Fruit fly (Drosophila melanogaster) whole organism, embryonic: ENCODE measurements around the gene Arv1.

ENCODE experiments used
- C15 ChIP-seq: fragments of 200-800 bp; sonication (Bioruptor generic); IDR thresholded peaks from 3 replicates; pipeline ENCODE4 v1.3.6; 2022; ENCODE audit warnings: missing biosample characterization, missing genetic modification characterization
- CG10543 ChIP-seq: fragments of 200-800 bp; sonication (Bioruptor generic); optimal IDR thresholded peaks from 3 replicates; lab custom pipeline; 2017; ENCODE audit warnings: missing biosample characterization, mild to moderate bottlenecking, missing genetic modification characterization, moderate library complexity
- CG10654 ChIP-seq: fragments of 200-800 bp; sonication (Bioruptor generic); optimal IDR thresholded peaks from 2 replicates; lab custom pipeline; 2016; ENCODE audit warnings: missing biosample characterization, missing genetic modification characterization
- CG15011 ChIP-seq: fragments of 200-800 bp; sonication (Bioruptor generic); optimal IDR thresholded peaks from 3 replicates; lab custom pipeline; 2018; ENCODE audit warnings: missing biosample characterization, mild to moderate bottlenecking, missing genetic modification characterization
- CG15479 ChIP-seq: fragments of 200-800 bp; sonication (Bioruptor generic); optimal IDR thresholded peaks from 3 replicates; lab custom pipeline; 2019; ENCODE audit warnings: missing biosample characterization, mild to moderate bottlenecking, missing genetic modification characterization, moderate library complexity
- CG15696 ChIP-seq: fragments of 200-800 bp; sonication (Bioruptor generic); optimal IDR thresholded peaks from 2 replicates; lab custom pipeline; 2019; ENCODE audit warnings: missing biosample characterization, mild to moderate bottlenecking, missing genetic modification characterization, moderate library complexity
- CG16779 ChIP-seq: fragments of 200-800 bp; sonication (Bioruptor generic); IDR thresholded peaks from 2 replicates; pipeline ENCODE4 v1.3.6; 2022; ENCODE audit warnings: missing biosample characterization, missing genetic modification characterization
- CG17912 ChIP-seq: fragments of 200-800 bp; sonication (Bioruptor generic); optimal IDR thresholded peaks from 2 replicates; lab custom pipeline; 2018; ENCODE audit warnings: missing biosample characterization, mild to moderate bottlenecking, missing genetic modification characterization
- CG30403 ChIP-seq: fragments of 200-800 bp; sonication (Bioruptor generic); optimal IDR thresholded peaks from 3 replicates; lab custom pipeline; 2016; ENCODE audit warnings: missing biosample characterization, missing genetic modification characterization
- CG3726 ChIP-seq: fragments of 200-800 bp; sonication (Bioruptor generic); IDR thresholded peaks from 3 replicates; pipeline ENCODE4, ENCODE4 v1.3.6; 2022; ENCODE audit warnings: missing biosample characterization, missing genetic modification characterization
- CG4424 ChIP-seq: fragments of 200-800 bp; sonication (Bioruptor generic); optimal IDR thresholded peaks from 3 replicates; lab custom pipeline; 2016; ENCODE audit warnings: missing biosample characterization, missing genetic modification characterization
- CG5245 ChIP-seq: fragments of 200-800 bp; sonication (Bioruptor generic); optimal IDR thresholded peaks from 3 replicates; lab custom pipeline; 2016; ENCODE audit warnings: missing biosample characterization, missing genetic modification characterization
- CG5953 ChIP-seq: fragments of 200-800 bp; sonication (Bioruptor generic); IDR thresholded peaks from 2 replicates; pipeline ENCODE4 v1.3.6; 2022; ENCODE audit warnings: missing biosample characterization, missing genetic modification characterization
- CG6683 ChIP-seq: fragments of 200-800 bp; sonication (Bioruptor generic); optimal IDR thresholded peaks from 2 replicates; lab custom pipeline; 2017; ENCODE audit warnings: missing biosample characterization, mild to moderate bottlenecking, missing genetic modification characterization, missing genetic modification reagents
- CG7372 ChIP-seq: fragments of 200-800 bp; sonication (Bioruptor generic); IDR thresholded peaks from 2 replicates; pipeline ENCODE4 v1.3.6; 2022; ENCODE audit warnings: missing biosample characterization, missing genetic modification characterization
- CG8388 ChIP-seq: fragments of 200-800 bp; sonication (Bioruptor generic); optimal IDR thresholded peaks from 2 replicates; lab custom pipeline; 2019; ENCODE audit warnings: missing biosample characterization, mild to moderate bottlenecking, missing genetic modification characterization, moderate library complexity
- Dip3 ChIP-seq: fragments of 200-800 bp; sonication (Bioruptor generic); optimal IDR thresholded peaks from 3 replicates; lab custom pipeline; 2016; ENCODE audit warnings: missing biosample characterization, missing genetic modification characterization
- Dll ChIP-seq: fragments of 200-800 bp; sonication (Bioruptor generic); IDR thresholded peaks from 4 replicates; pipeline ENCODE4 v1.3.6; 2022; ENCODE audit warnings: missing biosample characterization, missing genetic modification characterization; ENCODE audit not compliant: partially characterized antibody
- E2f2 ChIP-seq: fragments of 200-800 bp; sonication (Bioruptor generic); IDR thresholded peaks from 2 replicates; pipeline ENCODE4 v1.3.6; 2022; ENCODE audit warnings: missing biosample characterization, missing genetic modification characterization
- Elba2 ChIP-seq: fragments of 200-800 bp; sonication (Bioruptor generic); optimal IDR thresholded peaks from 3 replicates; lab custom pipeline; 2016; ENCODE audit warnings: missing biosample characterization, missing genetic modification characterization
- H2.0 ChIP-seq: fragments of 200-800 bp; sonication (Bioruptor generic); IDR thresholded peaks from 2 replicates; pipeline ENCODE4 v1.3.6; 2022; ENCODE audit warnings: missing biosample characterization, missing genetic modification characterization
- HLH3B ChIP-seq: fragments of 200-800 bp; sonication (Bioruptor generic); IDR thresholded peaks from 2 replicates; pipeline ENCODE4 v1.3.6; 2022; ENCODE audit warnings: missing biosample characterization, missing genetic modification characterization
- NFAT ChIP-seq: fragments of 200-800 bp; sonication (Bioruptor generic); IDR thresholded peaks from 2 replicates; pipeline ENCODE4 v1.3.6; 2022; ENCODE audit warnings: missing biosample characterization, missing genetic modification characterization
- Sox100B ChIP-seq: fragments of 200-800 bp; sonication (Bioruptor generic); optimal IDR thresholded peaks from 3 replicates; lab custom pipeline; 2018; ENCODE audit warnings: missing biosample characterization, mild to moderate bottlenecking, missing genetic modification characterization
- Sox102F ChIP-seq: fragments of 200-800 bp; sonication (Bioruptor generic); optimal IDR thresholded peaks from 2 replicates; lab custom pipeline; 2018; ENCODE audit warnings: missing biosample characterization, mild to moderate bottlenecking, missing genetic modification characterization, moderate library complexity
- Vsx1 ChIP-seq: fragments of 200-800 bp; sonication (Bioruptor generic); optimal IDR thresholded peaks from 2 replicates; lab custom pipeline; 2017; ENCODE audit warnings: missing biosample characterization, mild to moderate bottlenecking, missing genetic modification characterization, missing genetic modification reagents
- caup ChIP-seq: fragments of 200-800 bp; sonication (Bioruptor generic); optimal IDR thresholded peaks from 3 replicates; lab custom pipeline; 2017; ENCODE audit warnings: missing biosample characterization, mild to moderate bottlenecking, missing genetic modification characterization, moderate library complexity; ENCODE audit not compliant: severe bottlenecking
- esg ChIP-seq: fragments of 200-800 bp; sonication (Bioruptor generic); conservative IDR thresholded peaks from 2 replicates; pipeline ENCODE4 v1.3.6; 2022; ENCODE audit warnings: missing biosample characterization, missing genetic modification characterization
- eve ChIP-seq, 2 experiments: fragments of >200 bp; optimal IDR thresholded peaks; 2 replicates each; lab custom pipeline; 2017; ENCODE audit warnings: missing biosample characterization in 2 of 2, missing genetic modification characterization in 2 of 2
- exex ChIP-seq: fragments of 200-800 bp; sonication (Bioruptor generic); optimal IDR thresholded peaks from 4 replicates; lab custom pipeline; 2018; ENCODE audit warnings: missing biosample characterization, mild to moderate bottlenecking, missing genetic modification characterization, moderate library complexity
- her ChIP-seq: fragments of 200-800 bp; sonication (Bioruptor generic); optimal IDR thresholded peaks from 2 replicates; lab custom pipeline; 2016; ENCODE audit warnings: missing biosample characterization, missing genetic modification characterization
- klu ChIP-seq: fragments of 200-800 bp; sonication (Bioruptor generic); IDR thresholded peaks from 2 replicates; pipeline ENCODE4 v1.3.6; 2022; ENCODE audit warnings: missing biosample characterization, missing genetic modification characterization
- lbe ChIP-seq: fragments of 200-800 bp; sonication (Bioruptor generic); optimal IDR thresholded peaks from 2 replicates; lab custom pipeline; 2016; ENCODE audit warnings: missing biosample characterization, mild to moderate bottlenecking, missing genetic modification characterization
- lmd ChIP-seq: fragments of 200-800 bp; sonication (Bioruptor generic); IDR thresholded peaks from 2 replicates; pipeline ENCODE4 v1.3.6; 2022; ENCODE audit warnings: missing biosample characterization, missing genetic modification characterization
- lola ChIP-seq, 3 experiments: fragments of >200 bp in 2 of 3; fragments of 200-800 bp in 1 of 3; sonication (Bioruptor generic) in 1 of 3; optimal IDR thresholded peaks; 2 replicates each; lab custom pipeline; 2017 to 2019; ENCODE audit warnings: missing biosample characterization in 3 of 3, missing genetic modification characterization in 3 of 3, mild to moderate bottlenecking in 1 of 3, moderate library complexity in 1 of 3
- luna ChIP-seq: fragments of 200-800 bp; sonication (Bioruptor generic); optimal IDR thresholded peaks from 2 replicates; lab custom pipeline; 2016; ENCODE audit warnings: missing biosample characterization, missing genetic modification characterization
- mirr ChIP-seq: fragments of 200-800 bp; sonication (Bioruptor generic); optimal IDR thresholded peaks from 3 replicates; lab custom pipeline; 2018; ENCODE audit warnings: missing biosample characterization, mild to moderate bottlenecking, missing genetic modification characterization
- mld ChIP-seq: fragments of 200-800 bp; sonication (Bioruptor generic); IDR thresholded peaks from 3 replicates; pipeline ENCODE4 v1.3.6; 2022; ENCODE audit warnings: missing biosample characterization, missing genetic modification characterization; ENCODE audit not compliant: partially characterized antibody
- oc ChIP-seq: fragments of 200-800 bp; sonication (Bioruptor generic); optimal IDR thresholded peaks from 2 replicates; lab custom pipeline; 2018; ENCODE audit warnings: missing biosample characterization, mild to moderate bottlenecking, missing genetic modification characterization, moderate library complexity
- otp ChIP-seq: fragments of 200-800 bp; sonication (Bioruptor generic); IDR thresholded peaks from 3 replicates; pipeline ENCODE4, ENCODE4 v1.3.6; 2022; ENCODE audit warnings: missing biosample characterization, missing genetic modification characterization
- pfk ChIP-seq: fragments of 200-800 bp; sonication (Bioruptor generic); optimal IDR thresholded peaks from 2 replicates; lab custom pipeline; 2018; ENCODE audit warnings: missing biosample characterization, mild to moderate bottlenecking, missing genetic modification characterization, moderate library complexity
- pho ChIP-seq: fragments of 200-800 bp; sonication (Bioruptor generic); optimal IDR thresholded peaks from 2 replicates; lab custom pipeline; 2016; ENCODE audit warnings: missing biosample characterization, missing genetic modification characterization
- pros ChIP-seq: fragments of 200-800 bp; sonication (Bioruptor generic); optimal IDR thresholded peaks from 3 replicates; lab custom pipeline; 2019; ENCODE audit warnings: missing biosample characterization, mild to moderate bottlenecking, missing genetic modification characterization, moderate library complexity
- ranshi ChIP-seq: fragments of 200-800 bp; sonication (Bioruptor generic); IDR thresholded peaks from 2 replicates; pipeline ENCODE4 v1.3.6; 2022; ENCODE audit warnings: missing biosample characterization, missing genetic modification characterization
- sna ChIP-seq: fragments of 200-800 bp; sonication (Bioruptor generic); IDR thresholded peaks from 2 replicates; pipeline ENCODE4 v1.3.6; 2022; ENCODE audit warnings: missing biosample characterization, missing genetic modification characterization; ENCODE audit not compliant: partially characterized antibody
- ttk ChIP-seq: fragments of 200-800 bp; sonication (Bioruptor generic); IDR thresholded peaks from 2 replicates; pipeline ENCODE4 v2.1.2; 2022; ENCODE audit warnings: missing biosample characterization, missing genetic modification characterization
- usp ChIP-seq: fragments of >200 bp; optimal IDR thresholded peaks from 2 replicates; lab custom pipeline; 2017; ENCODE audit warnings: missing biosample characterization, missing genetic modification characterization
- z ChIP-seq: fragments of 200-800 bp; sonication (Bioruptor generic); IDR thresholded peaks from 3 replicates; pipeline ENCODE4 v1.3.6; 2022; ENCODE audit warnings: missing biosample characterization, missing genetic modification characterization
- zen ChIP-seq: fragments of 200-800 bp; sonication (Bioruptor generic); optimal IDR thresholded peaks from 3 replicates; lab custom pipeline; 2018; ENCODE audit warnings: missing biosample characterization, mild to moderate bottlenecking, missing genetic modification characterization, moderate library complexity

The Arv1 gene

dm6 chr3L:21496865-21497634, 32.1 kb downstream of the Arv1 start, which contains the start of gene Hr78 (continued):
- TF ChIP-seq CG15011 (GFP tag; lab: Kevin White, UChicago) (peak; percentile 47), pros (GFP tag; lab: Kevin White, UChicago) (no peak), Dip3 (GFP tag; lab: Kevin White, UChicago) (no peak), sna (GFP tag; lab: Robert Waterston, UW) (peak; percentile 29; the same call in 1 of the 2 replicates), pho (GFP tag; lab: Kevin White, UChicago) (no peak), lmd (GFP tag; lab: Robert Waterston, UW) (peak; percentile 74), lola (GFP tag; optimal IDR thresholded peaks at IDR 0.05; lab: Kevin White, UChicago) (peak in 1 of 3 experiments; percentile 76), Sox102F (GFP tag; lab: Kevin White, UChicago) (peak; percentile 81), z (GFP tag; lab: Robert Waterston, UW) (no peak), NFAT (no peak; the same call in 1 of the 2 replicates), Elba2 (peak; percentile 85), CG6683 (GFP tag; lab: Kevin White, UChicago) (peak; percentile 71), Sox100B (peak; percentile 90), exex (tag; lab: Kevin White, UChicago) (no peak), CG5953 (no peak), ttk (no peak; the same call in 1 of the 2 replicates), Vsx1 (GFP tag; lab: Kevin White, UChicago) (no peak), ranshi (GFP tag; lab: Robert Waterston, UW) (peak; percentile 50), zen (tag; lab: Kevin White, UChicago) (peak; percentile 65), CG15696 (peak; percentile 62), lbe (peak; percentile 67), CG15479 (GFP tag; lab: Kevin White, UChicago) (peak; percentile 32), H2.0 (GFP tag; lab: Robert Waterston, UW) (peak; percentile 38; the same call in 1 of the 2 replicates), CG10654 (GFP tag; lab: Kevin White, UChicago) (peak; percentile 43), HLH3B (peak; percentile 55; the same call in 1 of the 2 replicates), caup (GFP tag; lab: Kevin White, UChicago) (peak; percentile 86), CG4424 (GFP tag; lab: Kevin White, UChicago) (peak; percentile 75), E2f2 (GFP tag; lab: Robert Waterston, UW) (peak; percentile 44; the same call in 1 of the 2 replicates), CG16779 (GFP tag; lab: Robert Waterston, UW) (no peak), CG30403 (GFP tag; lab: Kevin White, UChicago) (peak; percentile 55), CG8388 (GFP tag; lab: Kevin White, UChicago) (peak; percentile 99), usp (GFP tag; lab: Kevin White, UChicago) (no peak), CG7372 (GFP tag; lab: Robert Waterston, UW) (peak; percentile 66), luna (GFP tag; lab: Kevin White, UChicago) (no peak), mld (GFP tag; lab: Robert Waterston, UW) (no peak), CG17912 (no peak), mirr (GFP tag; lab: Kevin White, UChicago) (no peak), otp (GFP tag; lab: Robert Waterston, UW) (peak; percentile 46; the same call in 1 of the 3 replicates), C15 (GFP tag; lab: Robert Waterston, UW) (no peak), eve (GFP tag; optimal IDR thresholded peaks at IDR 0.05; lab: Kevin White, UChicago) (no peak), CG3726 (GFP tag; lab: Robert Waterston, UW) (no peak), CG10543 (GFP tag; lab: Kevin White, UChicago) (peak; percentile 72), CG5245 (peak; percentile 31), esg (GFP tag; lab: Robert Waterston, UW) (peak; percentile 40; the same call in 1 of the 2 replicates), oc (no peak), pfk (GFP tag; lab: Kevin White, UChicago) (no peak), klu (GFP tag; lab: Robert Waterston, UW) (no peak), Dll (GFP tag; lab: Robert Waterston, UW) (no peak), her (no peak)
